Worm (Caenorhabditis elegans) whole organism, midembryonic: Measurements from ENCODE around the gene K12D12.5.

ENCODE experiments used
- T22C8.4 ChIP-seq: fragments of 200-800 bp; sonication (Bioruptor generic); IDR thresholded peaks from 2 replicates; pipeline ENCODE4 v1.3.6; 2022; ENCODE audit warnings: missing genetic modification characterization, missing compliant biosample characterization
- med-1 ChIP-seq: sonication (generic microtip); optimal IDR thresholded peaks from 2 replicates; lab custom pipeline; 2017; ENCODE audit warnings: missing genetic modification characterization, mild to moderate bottlenecking, missing compliant biosample characterization, antibody characterized with exemption, missing genetic modification reagents; ENCODE audit not compliant: insufficient read depth
- ref-1 ChIP-seq: fragments of 200-800 bp; sonication (Bioruptor generic); conservative IDR thresholded peaks from 2 replicates; pipeline ENCODE4 v1.3.6; 2022; ENCODE audit warnings: missing genetic modification reagents, missing genetic modification characterization, missing compliant biosample characterization
- tab-1 ChIP-seq: fragments of 200-800 bp; sonication (Bioruptor generic); IDR thresholded peaks from 2 replicates; pipeline ENCODE4 v1.3.6; 2022; ENCODE audit warnings: missing genetic modification characterization, missing compliant biosample characterization
- ztf-23 ChIP-seq: fragments of 200-800 bp; sonication (Bioruptor generic); IDR thresholded peaks from 2 replicates; pipeline ENCODE4 v1.3.6; 2022; ENCODE audit warnings: missing genetic modification reagents, missing genetic modification characterization, missing compliant biosample characterization
- ztf-29 ChIP-seq: fragments of 200-800 bp; sonication (Bioruptor generic); IDR thresholded peaks from 2 replicates; pipeline ENCODE4 v1.3.6; 2022; ENCODE audit warnings: missing genetic modification reagents, missing genetic modification characterization, missing compliant biosample characterization

DNA sequence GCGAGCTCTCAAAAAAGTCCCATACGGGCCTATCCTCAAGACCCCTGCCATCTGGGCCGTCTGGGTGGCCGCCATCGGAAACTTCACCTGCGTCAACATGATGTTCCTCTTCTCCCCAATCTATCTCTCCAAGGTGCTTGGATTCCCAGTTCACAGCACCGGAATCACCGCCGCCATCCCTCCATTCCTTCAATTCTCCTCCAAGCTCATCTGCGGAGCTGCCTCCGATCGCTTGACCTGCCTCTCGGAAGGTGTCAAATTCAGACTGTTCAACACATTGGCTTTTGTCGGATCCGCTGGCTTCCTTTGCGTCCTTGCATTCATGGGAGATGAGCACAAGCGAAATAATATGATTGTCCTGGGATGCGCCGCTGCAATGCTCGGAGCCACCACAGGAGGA is 15.8 kb upstream of the K12D12.5 start:
- TF ChIP-seq ztf-29 (GFP tag; lab: Robert Waterston, UW) (no peak), ref-1 (GFP tag; lab: Robert Waterston, UW) (no peak), T22C8.4 (GFP tag; lab: Robert Waterston, UW) (no peak), ztf-23 (GFP tag; lab: Robert Waterston, UW) (no peak), tab-1 (no peak), med-1 (GFP tag; lab: Kevin White, UChicago) (no peak)
